Worm (Caenorhabditis elegans): ENCODE results near the gene T20D3.14.

DNA sequence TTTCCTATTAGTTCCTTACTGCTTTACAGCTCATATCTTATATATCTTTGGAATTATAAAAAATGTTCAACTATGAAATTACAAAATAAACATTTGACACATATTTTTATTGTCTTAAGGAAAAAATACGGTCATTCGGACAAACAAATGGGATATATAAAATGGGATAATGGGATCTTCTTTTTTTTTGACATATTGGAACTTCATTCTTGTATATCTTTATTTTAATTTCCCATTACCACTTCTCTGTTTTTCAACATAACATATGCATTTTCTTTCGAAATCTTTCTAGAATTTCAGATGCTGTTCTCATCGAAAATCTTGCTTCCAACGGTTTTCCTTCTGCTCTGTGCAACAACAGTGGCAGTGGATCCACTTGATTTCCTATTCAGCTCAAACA, 49.1 kb upstream of the T20D3.14 start, which contains the start of gene C10C5.7:
- TF ChIP-seq tra-4 (tag; optimal IDR thresholded peaks at IDR 0.05): no peak
- no peak for TF ChIP-seq ama-1 (optimal IDR thresholded peaks at IDR 0.05)
- TF ChIP-seq pes-1 (GFP tag; IDR thresholded peaks at IDR 0.05): no peak
- no peak for TF ChIP-seq F13C5.2 (tag; optimal IDR thresholded peaks at IDR 0.05)
- no peak for TF ChIP-seq tbx-37 (GFP tag; conservative IDR thresholded peaks at IDR 0.05)

Measured in whole organism, early embryonic.